Fruit fly (Drosophila melanogaster): ENCODE results near the gene Oat.

The Oat gene

dm6 chr3L:19670492-19670891 lies 20.8 kb upstream of the Oat start:
- no peak for TF ChIP-seq h (optimal IDR thresholded peaks at IDR 0.05)
- TF ChIP-seq Myc (optimal IDR thresholded peaks at IDR 0.05), result no peak
- TF ChIP-seq ttk (optimal IDR thresholded peaks at IDR 0.05), result no peak
- no peak for TF ChIP-seq insv (optimal IDR thresholded peaks at IDR 0.05)
- TF ChIP-seq psq (optimal IDR thresholded peaks at IDR 0.05), result no peak

dm6 chr3L:19665059-19665626 lies 15.5 kb upstream of the Oat start:
- no peak for TF ChIP-seq h (optimal IDR thresholded peaks at IDR 0.05)
- TF ChIP-seq ttk (optimal IDR thresholded peaks at IDR 0.05), result no peak
- no peak for TF ChIP-seq insv (optimal IDR thresholded peaks at IDR 0.05)

- no peak for TF ChIP-seq psq (optimal IDR thresholded peaks at IDR 0.05)
- no peak for TF ChIP-seq Sin3A (optimal IDR thresholded peaks at IDR 0.05)
- no peak for TF ChIP-seq Myc (optimal IDR thresholded peaks at IDR 0.05)
- no peak for TF ChIP-seq h (optimal IDR thresholded peaks at IDR 0.05)
- no peak for TF ChIP-seq insv (optimal IDR thresholded peaks at IDR 0.05)
- TF ChIP-seq ttk (optimal IDR thresholded peaks at IDR 0.05), result no peak
These were observed 14.1 kb upstream of the Oat start, which contains the start of gene tey for dm6 chr3L:19663605-19664230. tey (minus strand) TSS chr3L:19664104.

- TF ChIP-seq Sin3A (optimal IDR thresholded peaks at IDR 0.05), result no peak
- TF ChIP-seq Myc (optimal IDR thresholded peaks at IDR 0.05), result no peak
- TF ChIP-seq h (optimal IDR thresholded peaks at IDR 0.05), result no peak
- no peak for TF ChIP-seq ttk (optimal IDR thresholded peaks at IDR 0.05)
- TF ChIP-seq insv (optimal IDR thresholded peaks at IDR 0.05), result no peak
- no peak for TF ChIP-seq psq (optimal IDR thresholded peaks at IDR 0.05)
These were observed 13.2 kb upstream of the Oat start for dm6 chr3L:19662892-19663291.

dm6 chr3L:19655923-19656322 lies 6.3 kb upstream of the Oat start:
- TF ChIP-seq Sin3A (optimal IDR thresholded peaks at IDR 0.05) (no peak), h (optimal IDR thresholded peaks at IDR 0.05) (no peak), psq (optimal IDR thresholded peaks at IDR 0.05) (no peak), insv (optimal IDR thresholded peaks at IDR 0.05) (no peak), Myc (optimal IDR thresholded peaks at IDR 0.05) (no peak), ttk (optimal IDR thresholded peaks at IDR 0.05) (no peak)

- TF ChIP-seq ttk (optimal IDR thresholded peaks at IDR 0.05) (no peak), Myc (optimal IDR thresholded peaks at IDR 0.05) (no peak), Sin3A (optimal IDR thresholded peaks at IDR 0.05) (no peak), h (optimal IDR thresholded peaks at IDR 0.05) (no peak), psq (optimal IDR thresholded peaks at IDR 0.05) (no peak), insv (optimal IDR thresholded peaks at IDR 0.05) (no peak)
These were observed 3.8 kb upstream of the Oat start for dm6 chr3L:19653470-19653869.

- TF ChIP-seq psq (optimal IDR thresholded peaks at IDR 0.05) (no peak), insv (optimal IDR thresholded peaks at IDR 0.05) (no peak), Myc (optimal IDR thresholded peaks at IDR 0.05) (no peak), Sin3A (optimal IDR thresholded peaks at IDR 0.05) (no peak), ttk (optimal IDR thresholded peaks at IDR 0.05) (no peak), h (optimal IDR thresholded peaks at IDR 0.05) (no peak)
These were observed 937 bp upstream of the Oat start for dm6 chr3L:19650588-19650987.

dm6 chr3L:19650121-19650520 lies 470 bp upstream of the Oat start:
- TF ChIP-seq Myc (optimal IDR thresholded peaks at IDR 0.05) (no peak), Sin3A (optimal IDR thresholded peaks at IDR 0.05) (no peak), psq (optimal IDR thresholded peaks at IDR 0.05) (no peak), insv (optimal IDR thresholded peaks at IDR 0.05) (no peak), ttk (optimal IDR thresholded peaks at IDR 0.05) (no peak), h (optimal IDR thresholded peaks at IDR 0.05) (no peak)

- TF ChIP-seq insv (optimal IDR thresholded peaks at IDR 0.05), result no peak
- TF ChIP-seq ttk (optimal IDR thresholded peaks at IDR 0.05), result no peak
- no peak for TF ChIP-seq h (optimal IDR thresholded peaks at IDR 0.05)
- TF ChIP-seq psq (optimal IDR thresholded peaks at IDR 0.05), result no peak
These were observed 1.0 kb downstream of the Oat start for dm6 chr3L:19648648-19649047.

dm6 chr3L:19646292-19646691 lies 3.4 kb downstream of the Oat start:
- TF ChIP-seq Sin3A (optimal IDR thresholded peaks at IDR 0.05), result no peak
- TF ChIP-seq ttk (optimal IDR thresholded peaks at IDR 0.05), result no peak
- TF ChIP-seq h (optimal IDR thresholded peaks at IDR 0.05), result no peak
- TF ChIP-seq Myc (optimal IDR thresholded peaks at IDR 0.05), result no peak
- TF ChIP-seq psq (optimal IDR thresholded peaks at IDR 0.05), result no peak
- TF ChIP-seq insv (optimal IDR thresholded peaks at IDR 0.05), result no peak

- no peak for TF ChIP-seq psq (optimal IDR thresholded peaks at IDR 0.05)
- no peak for TF ChIP-seq ttk (optimal IDR thresholded peaks at IDR 0.05)
These were observed 7.1 kb downstream of the Oat start, which contains the start of gene Rnf146 for dm6 chr3L:19642448-19643020. Rnf146 (minus strand) TSS chr3L:19642816.

dm6 chr3L:19636821-19637460 lies 12.7 kb downstream of the Oat start:
- TF ChIP-seq ttk (optimal IDR thresholded peaks at IDR 0.05) (no peak), h (optimal IDR thresholded peaks at IDR 0.05) (no peak), insv (optimal IDR thresholded peaks at IDR 0.05) (no peak), Myc (optimal IDR thresholded peaks at IDR 0.05) (no peak), psq (optimal IDR thresholded peaks at IDR 0.05) (no peak), Sin3A (optimal IDR thresholded peaks at IDR 0.05) (no peak)

Measured in Kc167 (cell line).